Worm (Caenorhabditis elegans) whole organism, young adult: ENCODE results near the gene F56D5.2.
A peak's percentile ranks its signal among the peaks of the same experiment; 100 is the strongest.

ENCODE experiments used
- B0019.2 ChIP-seq: fragments of 200-800 bp; sonication (Bioruptor generic); conservative IDR thresholded peaks from 2 replicates; pipeline ENCODE4 v1.3.6; 2022; ENCODE audit warnings: missing genetic modification reagents, missing genetic modification characterization, missing compliant biosample characterization
- T07F8.4 ChIP-seq: sonication (generic microtip); optimal IDR thresholded peaks from 2 replicates; lab custom pipeline; 2016; ENCODE audit warnings: mild to moderate bottlenecking, missing genetic modification characterization, moderate library complexity, missing compliant biosample characterization
- ZK185.1 ChIP-seq: sonication (generic microtip); optimal IDR thresholded peaks from 2 replicates; lab custom pipeline; 2016; ENCODE audit warnings: mild to moderate bottlenecking, missing genetic modification characterization, missing compliant biosample characterization; ENCODE audit not compliant: poor library complexity, severe bottlenecking
- akir-1 ChIP-seq: fragments of 200-800 bp; sonication (Bioruptor generic); optimal IDR thresholded peaks from 2 replicates; lab custom pipeline; 2018; ENCODE audit warnings: mild to moderate bottlenecking, missing genetic modification characterization, moderate library complexity, missing compliant biosample characterization
- ceh-27 ChIP-seq: fragments of 200-800 bp; sonication (Bioruptor generic); optimal IDR thresholded peaks from 2 replicates; lab custom pipeline; 2018; ENCODE audit warnings: mild to moderate bottlenecking, missing genetic modification characterization, moderate library complexity, missing compliant biosample characterization
- hlh-12 ChIP-seq: sonication (generic microtip); optimal IDR thresholded peaks from 2 replicates; lab custom pipeline; 2016; ENCODE audit warnings: missing genetic modification characterization, missing compliant biosample characterization
- hsf-1 ChIP-seq: fragments of 200-800 bp; sonication (Bioruptor generic); IDR thresholded peaks from 2 replicates; pipeline ENCODE4 v1.3.6; 2022; ENCODE audit warnings: missing genetic modification reagents, missing genetic modification characterization, missing compliant biosample characterization
- lsy-27 ChIP-seq: sonication (generic microtip); optimal IDR thresholded peaks from 2 replicates; lab custom pipeline; 2017; ENCODE audit warnings: missing genetic modification characterization, mild to moderate bottlenecking, missing compliant biosample characterization, antibody characterized with exemption, missing genotype, borderline replicate concordance; ENCODE audit not compliant: insufficient read depth
- madf-10 ChIP-seq: sonication (generic microtip); optimal IDR thresholded peaks from 2 replicates; lab custom pipeline; 2016; ENCODE audit warnings: mild to moderate bottlenecking, missing genetic modification characterization, missing compliant biosample characterization
- pha-4 ChIP-seq: fragments of 150-350 bp; sonication (generic microtip); optimal IDR thresholded peaks from 2 replicates; lab custom pipeline; 2014; ENCODE audit warnings: missing biosample characterization, missing genetic modification reagents, missing genetic modification characterization
- unc-130 ChIP-seq: sonication (generic microtip); optimal IDR thresholded peaks from 2 replicates; lab custom pipeline; 2016; ENCODE audit warnings: missing genetic modification reagents, missing genetic modification characterization, missing compliant biosample characterization

ce11 chrIV:9440880-9441336 lies 42.5 kb upstream of the F56D5.2 start, which contains the start of gene idh-1:
- TF ChIP-seq hlh-12 (tag; lab: Kevin White, UChicago) = no peak
- peak; percentile 65 for TF ChIP-seq hsf-1
- no peak for TF ChIP-seq T07F8.4 (tag; lab: Kevin White, UChicago)
- TF ChIP-seq ZK185.1 (tag; lab: Kevin White, UChicago) = no peak
- TF ChIP-seq ceh-27 = peak; percentile 11
- TF ChIP-seq B0019.2 = peak; percentile 66; the same call in 1 of the 2 replicates
- no peak for TF ChIP-seq akir-1
- no peak for TF ChIP-seq pha-4 (tag; lab: Kevin White, UChicago)
- TF ChIP-seq madf-10 (tag; lab: Kevin White, UChicago) = no peak
- no peak for TF ChIP-seq lsy-27
- TF ChIP-seq unc-130 (GFP tag; lab: Kevin White, UChicago) = no peak
